Fruit fly (Drosophila melanogaster) whole organism, embryonic: ENCODE measurements around the gene wb.

Source experiments
- ATbp ChIP-seq: fragments of 200-800 bp; sonication (Bioruptor generic); optimal IDR thresholded peaks from 2 replicates; lab custom pipeline; 2017; ENCODE audit warnings: missing biosample characterization, mild to moderate bottlenecking, missing genetic modification characterization, missing genetic modification reagents
- CG12659 ChIP-seq: fragments of 200-800 bp; sonication (Bioruptor generic); optimal IDR thresholded peaks from 3 replicates; lab custom pipeline; 2017; ENCODE audit warnings: mild to moderate bottlenecking, missing biosample characterization, missing genetic modification reagents, missing genetic modification characterization
- CG13123 ChIP-seq: fragments of 200-800 bp; sonication (Bioruptor generic); optimal IDR thresholded peaks from 2 replicates; lab custom pipeline; 2016; ENCODE audit warnings: missing biosample characterization, missing genetic modification characterization
- CG13296 ChIP-seq: fragments of 200-800 bp; sonication (Bioruptor generic); optimal IDR thresholded peaks from 3 replicates; lab custom pipeline; 2018; ENCODE audit warnings: missing biosample characterization, mild to moderate bottlenecking, missing genetic modification characterization
- CG15696 ChIP-seq: fragments of 200-800 bp; sonication (Bioruptor generic); optimal IDR thresholded peaks from 2 replicates; lab custom pipeline; 2019; ENCODE audit warnings: missing biosample characterization, mild to moderate bottlenecking, missing genetic modification characterization, moderate library complexity
- CG1603 ChIP-seq: fragments of 200-800 bp; sonication (Bioruptor generic); optimal IDR thresholded peaks from 2 replicates; lab custom pipeline; 2019; ENCODE audit warnings: missing biosample characterization, mild to moderate bottlenecking, missing genetic modification characterization, moderate library complexity
- CG17359 ChIP-seq: fragments of 200-800 bp; sonication (Bioruptor generic); optimal IDR thresholded peaks from 3 replicates; lab custom pipeline; 2018; ENCODE audit warnings: missing biosample characterization, mild to moderate bottlenecking, missing genetic modification characterization, moderate library complexity
- CG17829 ChIP-seq: fragments of 200-800 bp; optimal IDR thresholded peaks from 2 replicates; lab custom pipeline; 2019; ENCODE audit warnings: missing biosample characterization, mild to moderate bottlenecking, missing genetic modification characterization, moderate library complexity
- CG1832 ChIP-seq: fragments of 200-800 bp; sonication (Bioruptor generic); optimal IDR thresholded peaks from 2 replicates; lab custom pipeline; 2017; ENCODE audit warnings: missing biosample characterization, mild to moderate bottlenecking, missing genetic modification characterization, inconsistent platforms
- CG2202 ChIP-seq: fragments of 200-800 bp; sonication (Bioruptor generic); optimal IDR thresholded peaks from 2 replicates; lab custom pipeline; 2018; ENCODE audit warnings: missing biosample characterization, mild to moderate bottlenecking, missing genetic modification characterization
- CG2889 ChIP-seq: fragments of 200-800 bp; sonication (Bioruptor generic); IDR thresholded peaks from 3 replicates; pipeline ENCODE4 v1.3.6; 2022; ENCODE audit warnings: missing biosample characterization, missing genetic modification characterization
- CG31388 ChIP-seq: fragments of 200-800 bp; sonication (Bioruptor generic); optimal IDR thresholded peaks from 2 replicates; lab custom pipeline; 2016; ENCODE audit warnings: missing biosample characterization, missing genetic modification characterization
- CG4730 ChIP-seq: fragments of 200-800 bp; sonication (Bioruptor generic); IDR thresholded peaks from 2 replicates; pipeline ENCODE4 v1.3.6; 2022; ENCODE audit warnings: missing biosample characterization, missing genetic modification characterization
- CG5180 ChIP-seq: fragments of 200-800 bp; sonication (Bioruptor generic); optimal IDR thresholded peaks from 3 replicates; lab custom pipeline; 2017; ENCODE audit warnings: missing biosample characterization, missing genetic modification characterization, mild to moderate bottlenecking, moderate library complexity, missing genetic modification reagents
- CTCF ChIP-seq: fragments of 200-800 bp; sonication (Bioruptor generic); optimal IDR thresholded peaks from 2 replicates; lab custom pipeline; 2017; ENCODE audit warnings: missing biosample characterization, mild to moderate bottlenecking, missing genetic modification characterization, moderate library complexity
- D ChIP-seq, 2 experiments: fragments of 200-800 bp in 1 of 2; fragments of >200 bp in 1 of 2; sonication (Bioruptor generic) in 1 of 2; optimal IDR thresholded peaks; 2 replicates in 1 of 2; 3 replicates in 1 of 2; lab custom pipeline; 2017; ENCODE audit warnings: mild to moderate bottlenecking in 1 of 2, missing biosample characterization in 1 of 2, missing genetic modification characterization in 1 of 2, missing genetic modification reagents in 1 of 2
- Dbx ChIP-seq: fragments of 200-800 bp; sonication (Bioruptor generic); IDR thresholded peaks from 3 replicates; pipeline ENCODE4 v1.3.6; 2022; ENCODE audit warnings: missing biosample characterization, missing genetic modification characterization
- Dip2 ChIP-seq: fragments of 200-800 bp; sonication (Bioruptor generic); IDR thresholded peaks from 2 replicates; pipeline ENCODE4 v1.3.6; 2022; ENCODE audit warnings: missing biosample characterization, missing genetic modification characterization
- Drgx ChIP-seq: fragments of 200-800 bp; sonication (Bioruptor generic); IDR thresholded peaks from 2 replicates; pipeline ENCODE4 v1.3.6; 2022; ENCODE audit warnings: missing biosample characterization, missing genetic modification characterization
- Gsc ChIP-seq: fragments of 200-800 bp; sonication (Bioruptor generic); IDR thresholded peaks from 2 replicates; pipeline ENCODE4 v1.3.6; 2022; ENCODE audit warnings: missing biosample characterization, missing genetic modification characterization
- Hr51 ChIP-seq, 2 experiments: fragments of 200-800 bp; sonication (Bioruptor generic); optimal IDR thresholded peaks; 2 replicates in 1 of 2; 3 replicates in 1 of 2; lab custom pipeline; 2016 to 2018; ENCODE audit warnings: missing biosample characterization in 2 of 2, missing genetic modification characterization in 2 of 2, mild to moderate bottlenecking in 1 of 2, moderate library complexity in 1 of 2
- Ptx1 ChIP-seq: fragments of 200-800 bp; sonication (Bioruptor generic); IDR thresholded peaks from 2 replicates; pipeline ENCODE4 v1.3.6; 2022; ENCODE audit warnings: missing biosample characterization, missing genetic modification characterization
- Rfx ChIP-seq: fragments of 200-800 bp; sonication (Bioruptor generic); IDR thresholded peaks from 2 replicates; pipeline ENCODE4 v1.3.6; 2022; ENCODE audit warnings: missing biosample characterization, missing genetic modification characterization
- Sin3A ChIP-seq: fragments of >200 bp; optimal IDR thresholded peaks from 2 replicates; lab custom pipeline; 2018
- Sox102F ChIP-seq: fragments of 200-800 bp; sonication (Bioruptor generic); optimal IDR thresholded peaks from 2 replicates; lab custom pipeline; 2018; ENCODE audit warnings: missing biosample characterization, mild to moderate bottlenecking, missing genetic modification characterization, moderate library complexity
- aop ChIP-seq: fragments of 200-800 bp; sonication (Bioruptor generic); IDR thresholded peaks from 2 replicates; pipeline ENCODE4 v1.3.6; 2022; ENCODE audit warnings: missing biosample characterization, missing genetic modification characterization
- ara ChIP-seq: fragments of 200-800 bp; sonication (Bioruptor generic); IDR thresholded peaks from 2 replicates; pipeline ENCODE4 v1.3.6; 2022; ENCODE audit warnings: missing biosample characterization, missing genetic modification characterization
- ato ChIP-seq: fragments of 200-800 bp; sonication (Bioruptor generic); IDR thresholded peaks from 2 replicates; pipeline ENCODE4 v1.3.6; 2022; ENCODE audit warnings: missing biosample characterization, missing genetic modification characterization; ENCODE audit not compliant: partially characterized antibody
- bab2 ChIP-seq: fragments of 200-800 bp; sonication (Bioruptor generic); optimal IDR thresholded peaks from 2 replicates; lab custom pipeline; 2016; ENCODE audit warnings: missing biosample characterization, missing genetic modification characterization
- bbx ChIP-seq: fragments of 200-800 bp; sonication (Bioruptor generic); IDR thresholded peaks from 2 replicates; pipeline ENCODE4 v1.3.6; 2022; ENCODE audit warnings: missing biosample characterization, missing genetic modification characterization; ENCODE audit not compliant: partially characterized antibody
- dati ChIP-seq: fragments of 200-800 bp; sonication (Bioruptor generic); IDR thresholded peaks from 2 replicates; pipeline ENCODE4 v1.3.6; 2022; ENCODE audit warnings: missing biosample characterization, missing genetic modification characterization
- dimm ChIP-seq: fragments of 200-800 bp; sonication (Bioruptor generic); IDR thresholded peaks from 2 replicates; pipeline ENCODE4 v1.3.6; 2022; ENCODE audit warnings: missing biosample characterization, missing genetic modification characterization
- emc ChIP-seq: fragments of 200-800 bp; sonication (Bioruptor generic); optimal IDR thresholded peaks from 2 replicates; lab custom pipeline; 2016; ENCODE audit warnings: missing biosample characterization, missing genetic modification characterization
- fd64A ChIP-seq: fragments of 200-800 bp; sonication (Bioruptor generic); optimal IDR thresholded peaks from 3 replicates; lab custom pipeline; 2018; ENCODE audit warnings: missing biosample characterization, mild to moderate bottlenecking, missing genetic modification characterization
- gcm2 ChIP-seq: fragments of 200-800 bp; sonication (Bioruptor generic); optimal IDR thresholded peaks from 2 replicates; lab custom pipeline; 2016; ENCODE audit warnings: missing biosample characterization, missing genetic modification characterization
- hbn ChIP-seq: fragments of 200-800 bp; sonication (Bioruptor generic); IDR thresholded peaks from 2 replicates; pipeline ENCODE4 v1.3.6; 2022; ENCODE audit warnings: missing biosample characterization, missing genetic modification characterization; ENCODE audit not compliant: partially characterized antibody
- klu ChIP-seq: fragments of 200-800 bp; sonication (Bioruptor generic); IDR thresholded peaks from 2 replicates; pipeline ENCODE4 v1.3.6; 2022; ENCODE audit warnings: missing biosample characterization, missing genetic modification characterization
- lilli ChIP-seq: fragments of 200-800 bp; sonication (Bioruptor generic); optimal IDR thresholded peaks from 3 replicates; lab custom pipeline; 2016; ENCODE audit warnings: missing biosample characterization, missing genetic modification characterization
- mld ChIP-seq: fragments of 200-800 bp; sonication (Bioruptor generic); IDR thresholded peaks from 3 replicates; pipeline ENCODE4 v1.3.6; 2022; ENCODE audit warnings: missing biosample characterization, missing genetic modification characterization; ENCODE audit not compliant: partially characterized antibody
- nau ChIP-seq: fragments of 200-800 bp; sonication (Bioruptor generic); optimal IDR thresholded peaks from 3 replicates; lab custom pipeline; 2017; ENCODE audit warnings: missing biosample characterization, mild to moderate bottlenecking, missing genetic modification characterization, missing genetic modification reagents
- oc ChIP-seq: fragments of 200-800 bp; sonication (Bioruptor generic); optimal IDR thresholded peaks from 2 replicates; lab custom pipeline; 2018; ENCODE audit warnings: missing biosample characterization, mild to moderate bottlenecking, missing genetic modification characterization, moderate library complexity
- pnt ChIP-seq: fragments of 200-800 bp; sonication (Bioruptor generic); optimal IDR thresholded peaks from 3 replicates; lab custom pipeline; 2016; ENCODE audit warnings: missing biosample characterization, missing genetic modification characterization
- salm ChIP-seq: fragments of 200-800 bp; sonication (Bioruptor generic); optimal IDR thresholded peaks from 2 replicates; lab custom pipeline; 2018; ENCODE audit warnings: missing biosample characterization, mild to moderate bottlenecking, missing genetic modification characterization
- schlank ChIP-seq: fragments of 200-800 bp; sonication (Bioruptor generic); optimal IDR thresholded peaks from 2 replicates; lab custom pipeline; 2018; ENCODE audit warnings: missing biosample characterization, mild to moderate bottlenecking, missing genetic modification characterization
- seq ChIP-seq: fragments of 200-800 bp; sonication (Bioruptor generic); IDR thresholded peaks from 2 replicates; pipeline ENCODE4 v1.3.6; 2022; ENCODE audit warnings: missing biosample characterization, missing genetic modification characterization
- slou ChIP-seq: fragments of 200-800 bp; sonication (Bioruptor generic); optimal IDR thresholded peaks from 3 replicates; lab custom pipeline; 2016; ENCODE audit warnings: missing biosample characterization, missing genetic modification characterization
- sna ChIP-seq: fragments of 200-800 bp; sonication (Bioruptor generic); IDR thresholded peaks from 2 replicates; pipeline ENCODE4 v1.3.6; 2022; ENCODE audit warnings: missing biosample characterization, missing genetic modification characterization; ENCODE audit not compliant: partially characterized antibody
- sqz ChIP-seq: fragments of 200-800 bp; sonication (Bioruptor generic); optimal IDR thresholded peaks from 3 replicates; lab custom pipeline; 2018; ENCODE audit warnings: missing biosample characterization, mild to moderate bottlenecking, missing genetic modification characterization
- stc ChIP-seq: fragments of 200-800 bp; sonication (Bioruptor generic); IDR thresholded peaks from 2 replicates; pipeline ENCODE4 v1.3.6; 2022; ENCODE audit warnings: missing biosample characterization, missing genetic modification characterization
- stwl ChIP-seq: fragments of 200-800 bp; sonication (Bioruptor generic); optimal IDR thresholded peaks from 3 replicates; lab custom pipeline; 2018; ENCODE audit warnings: missing biosample characterization, mild to moderate bottlenecking, missing genetic modification characterization, moderate library complexity
- unpg ChIP-seq: fragments of 200-800 bp; sonication (Bioruptor generic); optimal IDR thresholded peaks from 3 replicates; lab custom pipeline; 2018; ENCODE audit warnings: missing biosample characterization, mild to moderate bottlenecking, missing genetic modification characterization, moderate library complexity
- zfh1 ChIP-seq: fragments of 200-800 bp; sonication (Bioruptor generic); IDR thresholded peaks from 3 replicates; pipeline ENCODE4 v1.3.6; 2022; ENCODE audit warnings: missing biosample characterization, missing genetic modification characterization

wb gene

DNA sequence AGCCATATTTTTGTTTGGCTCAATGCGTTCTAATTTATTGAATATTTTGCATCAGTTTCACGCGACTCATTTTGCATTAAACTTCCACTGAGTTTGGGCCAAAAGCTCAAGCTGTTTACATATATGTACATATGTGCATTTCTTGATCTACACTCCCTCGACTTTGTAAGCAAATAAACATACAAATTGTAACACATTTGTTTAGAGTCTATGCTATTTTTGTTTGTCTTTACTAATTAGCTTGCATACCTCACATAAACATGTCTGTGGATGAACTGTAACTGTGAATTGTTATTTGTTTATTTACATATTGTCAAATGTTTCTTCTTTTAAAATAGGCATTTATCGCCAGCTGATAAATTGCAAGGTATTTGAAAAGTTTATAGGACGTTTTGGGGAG lies 44.7 kb downstream of the wb start (continued):
- TF ChIP-seq emc (GFP tag; lab: Kevin White, UChicago), result no peak
- 0 out of 2 replicates have a peak, but pooled peaks have one; percentile 26 for TF ChIP-seq seq (GFP tag; lab: Robert Waterston, UW)
- no peak for TF ChIP-seq D (optimal IDR thresholded peaks at IDR 0.05; lab: Kevin White, UChicago)
- peak; percentile 0 for TF ChIP-seq D (GFP tag; optimal IDR thresholded peaks at IDR 0.05; lab: Kevin White, UChicago)
- peak; percentile 34 for TF ChIP-seq Sox102F
- TF ChIP-seq oc (tag; lab: Kevin White, UChicago), result peak; percentile 18
- no peak for TF ChIP-seq CG13123 (GFP tag; lab: Kevin White, UChicago)
- TF ChIP-seq stc (GFP tag; lab: Robert Waterston, UW), result no peak
- no peak for TF ChIP-seq salm (tag; lab: Kevin White, UChicago)
- TF ChIP-seq gcm2 (GFP tag; lab: Kevin White, UChicago), result no peak
- no peak for TF ChIP-seq klu
- TF ChIP-seq CG1603 (tag; lab: Kevin White, UChicago), result peak; percentile 61
- TF ChIP-seq ATbp, result peak; percentile 75
- TF ChIP-seq CTCF, result no peak
- no peak for TF ChIP-seq CG15696
- TF ChIP-seq CG2202 (tag; lab: Kevin White, UChicago), result peak; percentile 8
- no peak for TF ChIP-seq CG4730
- 0 out of 3 replicates have a peak, but pooled peaks have one; percentile 27 for TF ChIP-seq zfh1
- no peak for TF ChIP-seq CG13296 (GFP tag; lab: Kevin White, UChicago)
- TF ChIP-seq CG5180 (GFP tag; lab: Kevin White, UChicago), result no peak
- TF ChIP-seq Dip2 (GFP tag; lab: Robert Waterston, UW), result no peak
- no peak for TF ChIP-seq Gsc (GFP tag; lab: Robert Waterston, UW)
- peak; percentile 44 for TF ChIP-seq fd64A
- TF ChIP-seq aop, result no peak
- no peak for TF ChIP-seq Sin3A (lab: Kevin White, UChicago)
- no peak for TF ChIP-seq lilli
- TF ChIP-seq CG17359 (tag; lab: Kevin White, UChicago), result peak; percentile 59
- TF ChIP-seq stwl, result no peak
- TF ChIP-seq sna (GFP tag; lab: Robert Waterston, UW), result no peak
- TF ChIP-seq sqz (GFP tag; lab: Kevin White, UChicago), result no peak
- TF ChIP-seq mld, result no peak
- no peak for TF ChIP-seq CG2889 (GFP tag; lab: Robert Waterston, UW)
- TF ChIP-seq ato (GFP tag; lab: Robert Waterston, UW), result no peak
- TF ChIP-seq CG31388 (GFP tag; lab: Kevin White, UChicago), result peak; percentile 6
- TF ChIP-seq Rfx (GFP tag; lab: Robert Waterston, UW), result no peak
- TF ChIP-seq CG17829 (tag; lab: Kevin White, UChicago), result no peak
- TF ChIP-seq Drgx (GFP tag; lab: Robert Waterston, UW), result no peak
- TF ChIP-seq schlank (tag; lab: Kevin White, UChicago), result no peak
- peak; percentile 41 for TF ChIP-seq nau (GFP tag; lab: Kevin White, UChicago)
- TF ChIP-seq CG12659 (GFP tag; lab: Kevin White, UChicago), result no peak
- TF ChIP-seq dimm (GFP tag; lab: Robert Waterston, UW), result no peak
- no peak for TF ChIP-seq ara
- TF ChIP-seq hbn (GFP tag; lab: Robert Waterston, UW), result no peak
- TF ChIP-seq bab2 (GFP tag; lab: Kevin White, UChicago), result peak; percentile 6
- no peak for TF ChIP-seq bbx (GFP tag; lab: Robert Waterston, UW)
- no peak for TF ChIP-seq Dbx (GFP tag; lab: Robert Waterston, UW)
- no peak for TF ChIP-seq dati (GFP tag; lab: Robert Waterston, UW)
- TF ChIP-seq Hr51 (GFP tag; optimal IDR thresholded peaks at IDR 0.05; lab: Kevin White, UChicago), result no peak
- TF ChIP-seq slou (GFP tag; lab: Kevin White, UChicago), result no peak
- no peak for TF ChIP-seq CG1832 (GFP tag; lab: Kevin White, UChicago)
- TF ChIP-seq Ptx1 (GFP tag; lab: Robert Waterston, UW), result no peak
- TF ChIP-seq unpg (GFP tag; lab: Kevin White, UChicago), result peak; percentile 47
- no peak for TF ChIP-seq pnt
